Fruit fly (Drosophila melanogaster): ENCODE data around the gene Raf.

Gene Raf

dm6 chrX:2292410-2292809, 2.9 kb upstream of the Raf start (continued):
- TF ChIP-seq CG13296 (GFP tag; optimal IDR thresholded peaks at IDR 0.05): no peak
- peak; percentile 17 for TF ChIP-seq cg (GFP tag; optimal IDR thresholded peaks at IDR 0.05)
- TF ChIP-seq row (GFP tag; IDR thresholded peaks at IDR 0.05): no peak
- peak; percentile 56 for TF ChIP-seq crol (GFP tag; IDR thresholded peaks at IDR 0.05)

dm6 chrX:2293294-2293988, 1.8 kb upstream of the Raf start, which contains the start of gene CG2865:
TSS of gene CG2865 (minus strand) at chrX:2293411.
- peak; percentile 13 for TF ChIP-seq Dp (GFP tag; optimal IDR thresholded peaks at IDR 0.05)
- TF ChIP-seq CG14860 (GFP tag; IDR thresholded peaks at IDR 0.05; ENCODE audit: partially characterized antibody): no peak
- peak; percentile 84 for TF ChIP-seq corto (GFP tag; optimal IDR thresholded peaks at IDR 0.05)
- TF ChIP-seq yki (optimal IDR thresholded peaks at IDR 0.05): peak; percentile 47
- peak; percentile 80 for TF ChIP-seq slou (GFP tag; optimal IDR thresholded peaks at IDR 0.05)
- TF ChIP-seq Nf-YB (GFP tag; optimal IDR thresholded peaks at IDR 0.05): peak; percentile 85
- TF ChIP-seq Hr51 (GFP tag; optimal IDR thresholded peaks at IDR 0.05): peak; percentile 84 to 97
- peak; percentile 89 for TF ChIP-seq Dip3 (GFP tag; optimal IDR thresholded peaks at IDR 0.05)
- TF ChIP-seq CG3995 (GFP tag; optimal IDR thresholded peaks at IDR 0.05): peak; percentile 72
- TF ChIP-seq CG17361 (GFP tag; IDR thresholded peaks at IDR 0.05): peak; percentile 96
- peak; percentile 69 for TF ChIP-seq gsb (GFP tag; IDR thresholded peaks at IDR 0.05)
- TF ChIP-seq jumu (GFP tag; optimal IDR thresholded peaks at IDR 0.05): peak; percentile 87
- TF ChIP-seq crol (GFP tag; IDR thresholded peaks at IDR 0.05): peak; percentile 94
- peak; percentile 82 for TF ChIP-seq ERR (GFP tag; optimal IDR thresholded peaks at IDR 0.05)
- peak; percentile 33; the same call in 1 of the 2 replicates for TF ChIP-seq Dip2 (GFP tag; IDR thresholded peaks at IDR 0.05)
- peak; percentile 79 for TF ChIP-seq CG11456 (GFP tag; IDR thresholded peaks at IDR 0.05)
- peak; percentile 87 for TF ChIP-seq Mrtf (GFP tag; IDR thresholded peaks at IDR 0.05)
- TF ChIP-seq ash1 (GFP tag; optimal IDR thresholded peaks at IDR 0.05): peak; percentile 17
- no peak for TF ChIP-seq CG1832 (GFP tag; optimal IDR thresholded peaks at IDR 0.05)
- peak; percentile 28 for TF ChIP-seq ftz-f1 (GFP tag; optimal IDR thresholded peaks at IDR 0.05)
- TF ChIP-seq Opbp (GFP tag; IDR thresholded peaks at IDR 0.05; ENCODE audit: partially characterized antibody): peak; percentile 53; the same call in 2 of the 3 replicates
- peak; percentile 92 for TF ChIP-seq CG6683 (GFP tag; optimal IDR thresholded peaks at IDR 0.05)
- peak; percentile 88 for TF ChIP-seq ewg (GFP tag; optimal IDR thresholded peaks at IDR 0.05)
- TF ChIP-seq CG8765 (GFP tag; IDR thresholded peaks at IDR 0.05): peak; percentile 70
- TF ChIP-seq exex (tag; optimal IDR thresholded peaks at IDR 0.05): peak; percentile 88
- peak; percentile 93 for TF ChIP-seq Drgx (GFP tag; IDR thresholded peaks at IDR 0.05)
- peak; percentile 81 for TF ChIP-seq CG10654 (GFP tag; optimal IDR thresholded peaks at IDR 0.05)
- TF ChIP-seq CG10543 (GFP tag; optimal IDR thresholded peaks at IDR 0.05): peak; percentile 98
- peak; percentile 96 for TF ChIP-seq CG2712 (tag; optimal IDR thresholded peaks at IDR 0.05)
- no peak for TF ChIP-seq prd (optimal IDR thresholded peaks at IDR 0.05)
- TF ChIP-seq prd (GFP tag; IDR thresholded peaks at IDR 0.05): peak; percentile 90
- no peak for TF ChIP-seq Doc3 (GFP tag; IDR thresholded peaks at IDR 0.05; ENCODE audit: partially characterized antibody)
- 0 out of 2 replicates have a peak, but pooled peaks have one; percentile 21 for TF ChIP-seq dati (GFP tag; IDR thresholded peaks at IDR 0.05)
- TF ChIP-seq Camta (GFP tag; optimal IDR thresholded peaks at IDR 0.05): peak; percentile 92
- TF ChIP-seq sd (tag; optimal IDR thresholded peaks at IDR 0.05): peak; percentile 92
- peak; percentile 87 for TF ChIP-seq CG1602 (GFP tag; optimal IDR thresholded peaks at IDR 0.05)
- TF ChIP-seq chif (GFP tag; optimal IDR thresholded peaks at IDR 0.05): peak; percentile 86 to 92
- TF ChIP-seq sens (GFP tag): peak; percentile 99
- peak; percentile 78 for TF ChIP-seq CG14050 (GFP tag; IDR thresholded peaks at IDR 0.05)
- TF ChIP-seq zf30C (GFP tag; optimal IDR thresholded peaks at IDR 0.05): peak; percentile 36
- peak; percentile 84 for TF ChIP-seq E2f1 (GFP tag; IDR thresholded peaks at IDR 0.05)
- peak; percentile 89 for TF ChIP-seq az2 (GFP tag; optimal IDR thresholded peaks at IDR 0.05)
- TF ChIP-seq hkb (optimal IDR thresholded peaks at IDR 0.05): no peak
- peak; percentile 92 for TF ChIP-seq hkb (GFP tag; IDR thresholded peaks at IDR 0.05)
- peak; percentile 96 for TF ChIP-seq Fer3 (tag; optimal IDR thresholded peaks at IDR 0.05)
- TF ChIP-seq CG12299 (tag; optimal IDR thresholded peaks at IDR 0.05): peak; percentile 96
